Worm (Caenorhabditis elegans): ENCODE measurements around the gene col-168.
A peak's percentile ranks its signal among the peaks of the same experiment; 100 is the strongest.

col-168 gene

DNA sequence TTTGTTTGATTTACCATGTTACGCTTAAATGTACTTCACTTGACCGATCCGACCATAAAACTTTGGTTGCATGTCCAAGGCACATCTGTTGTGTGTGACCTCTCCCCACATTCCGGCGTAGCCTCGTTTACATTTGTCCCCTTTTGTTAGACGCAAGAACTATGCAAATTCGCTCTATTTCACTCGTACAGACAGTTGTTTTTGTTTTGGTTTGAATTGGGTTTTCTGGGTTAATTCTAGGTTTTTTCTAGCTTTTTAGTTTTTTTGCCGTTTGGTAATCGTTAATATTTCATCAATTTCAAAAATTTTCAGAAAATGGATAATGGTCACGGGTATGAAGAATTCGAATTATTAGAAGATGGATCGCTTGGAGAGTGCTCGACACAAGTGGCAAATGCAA, 33.4 kb upstream of the col-168 start, which contains the start of gene mom-1:
TSS of gene mom-1 (plus strand) at position 301 of the 400 bp plus-strand sequence.
- TF ChIP-seq nhr-43 (tag; optimal IDR thresholded peaks at IDR 0.05; ENCODE audit: poor library complexity, severe bottlenecking) (no peak), nfya-1 (tag; optimal IDR thresholded peaks at IDR 0.05; ENCODE audit: insufficient read depth) (no peak), unc-62 (GFP tag; optimal IDR thresholded peaks at IDR 0.05) (no peak), daf-12 (tag; optimal IDR thresholded peaks at IDR 0.05) (no peak), nhr-12 (tag; optimal IDR thresholded peaks at IDR 0.05) (no peak), elt-1 (tag; optimal IDR thresholded peaks at IDR 0.05) (no peak), lsy-12 (tag; optimal IDR thresholded peaks at IDR 0.05) (no peak), elt-3 (tag; optimal IDR thresholded peaks at IDR 0.05) (no peak)

DNA sequence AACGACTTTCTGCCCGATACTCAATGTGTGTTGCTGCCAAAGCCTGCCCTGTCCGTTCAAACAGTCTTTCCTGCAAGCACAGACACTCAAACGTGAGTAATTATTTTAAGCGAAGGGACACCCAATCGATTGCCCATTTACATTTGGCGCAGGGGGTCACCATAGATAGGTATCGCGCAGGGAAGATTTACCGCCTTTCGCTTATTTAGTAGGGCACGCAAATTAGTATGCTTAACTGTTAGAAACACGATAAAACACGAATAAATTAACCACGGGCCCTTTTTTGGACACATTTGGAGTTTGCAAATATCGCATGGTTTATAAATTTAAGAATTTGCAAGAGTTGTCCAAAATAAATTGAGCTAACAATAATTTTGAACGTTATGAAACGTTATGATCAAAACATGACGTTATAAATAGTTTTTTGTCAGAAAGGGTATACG, 29.8 kb upstream of the col-168 start:
- TF ChIP-seq egl-27 (tag; optimal IDR thresholded peaks at IDR 0.05) (peak; percentile 89), jun-1 (tag; optimal IDR thresholded peaks at IDR 0.05) (peak; percentile 100), snpc-4 (tag; optimal IDR thresholded peaks at IDR 0.05) (peak; percentile 91), nhr-43 (tag; optimal IDR thresholded peaks at IDR 0.05; ENCODE audit: poor library complexity, severe bottlenecking) (peak; percentile 99), ztf-11 (tag; optimal IDR thresholded peaks at IDR 0.05) (peak; percentile 82), daf-12 (tag; optimal IDR thresholded peaks at IDR 0.05) (peak; percentile 96), lin-15B (tag; optimal IDR thresholded peaks at IDR 0.05) (peak; percentile 37), ceh-82 (tag; optimal IDR thresholded peaks at IDR 0.05) (peak; percentile 98), mdl-1 (tag; optimal IDR thresholded peaks at IDR 0.05) (peak; percentile 85), sea-2 (GFP tag; optimal IDR thresholded peaks at IDR 0.05) (no peak), zag-1 (tag; optimal IDR thresholded peaks at IDR 0.05) (peak; percentile 98), mml-1 (tag; optimal IDR thresholded peaks at IDR 0.05) (no peak), elt-1 (tag; optimal IDR thresholded peaks at IDR 0.05) (peak; percentile 90), ztf-4 (tag; optimal IDR thresholded peaks at IDR 0.05) (peak; percentile 92), fos-1 (tag; optimal IDR thresholded peaks at IDR 0.05) (peak; percentile 96), nhr-67 (tag; optimal IDR thresholded peaks at IDR 0.05) (peak; percentile 53), nhr-28 (tag; optimal IDR thresholded peaks at IDR 0.05) (peak; percentile 93), ceh-28 (tag; optimal IDR thresholded peaks at IDR 0.05) (peak; percentile 99), nhr-237 (tag; optimal IDR thresholded peaks at IDR 0.05) (peak; percentile 89), skn-1 (tag; optimal IDR thresholded peaks at IDR 0.05) (peak; percentile 98), ama-1 (optimal IDR thresholded peaks at IDR 0.05) (no peak), unc-62 (GFP tag; optimal IDR thresholded peaks at IDR 0.05) (peak; percentile 97), lin-39 (tag; optimal IDR thresholded peaks at IDR 0.05) (peak; percentile 100), lsy-12 (tag; optimal IDR thresholded peaks at IDR 0.05) (peak; percentile 98), aly-2 (tag; optimal IDR thresholded peaks at IDR 0.05) (peak; percentile 98), elt-3 (tag; optimal IDR thresholded peaks at IDR 0.05) (peak; percentile 94 to 99 (median 97)), elt-2 (tag; optimal IDR thresholded peaks at IDR 0.05) (peak; percentile 88), eor-1 (tag; optimal IDR thresholded peaks at IDR 0.05) (peak; percentile 4 to 81), unc-39 (tag; optimal IDR thresholded peaks at IDR 0.05) (peak; percentile 77), nfya-1 (tag; optimal IDR thresholded peaks at IDR 0.05; ENCODE audit: insufficient read depth) (peak; percentile 97), fkh-2 (tag; optimal IDR thresholded peaks at IDR 0.05) (peak; percentile 97), ceh-9 (tag; optimal IDR thresholded peaks at IDR 0.05) (peak; percentile 76), nhr-23 (tag; optimal IDR thresholded peaks at IDR 0.05) (peak; percentile 100), hmg-11 (tag; optimal IDR thresholded peaks at IDR 0.05) (peak; percentile 98), pqm-1 (tag; optimal IDR thresholded peaks at IDR 0.05) (peak; percentile 91), ZK546.5 (tag; optimal IDR thresholded peaks at IDR 0.05) (peak; percentile 69), R02D3.7 (tag; optimal IDR thresholded peaks at IDR 0.05) (peak; percentile 95), nhr-12 (tag; optimal IDR thresholded peaks at IDR 0.05) (peak; percentile 49), tbx-2 (tag; optimal IDR thresholded peaks at IDR 0.05) (peak; percentile 99), nhr-25 (tag; optimal IDR thresholded peaks at IDR 0.05) (peak; percentile 100), fkh-10 (GFP tag; optimal IDR thresholded peaks at IDR 0.05) (peak; percentile 100), pha-4 (tag; optimal IDR thresholded peaks at IDR 0.05) (peak; percentile 98), nhr-76 (tag; optimal IDR thresholded peaks at IDR 0.05) (peak; percentile 82), egl-5 (tag; optimal IDR thresholded peaks at IDR 0.05) (peak; percentile 99), nhr-11 (tag; optimal IDR thresholded peaks at IDR 0.05) (peak; percentile 99), ceh-16 (tag; optimal IDR thresholded peaks at IDR 0.05) (peak; percentile 84), nhr-77 (tag; optimal IDR thresholded peaks at IDR 0.05) (peak; percentile 100)
